Worm (Caenorhabditis elegans) whole organism, young adult: ENCODE measurements around the gene gbh-2.

Source experiments
- F57C9.4 ChIP-seq: sonication (generic microtip); optimal IDR thresholded peaks from 2 replicates; lab custom pipeline; 2017; ENCODE audit warnings: mild to moderate bottlenecking, missing genetic modification characterization, missing compliant biosample characterization
- ama-1 ChIP-seq, 3 experiments: fragments of 150-350 bp in 1 of 3; sonication (generic microtip) in 2 of 3; optimal IDR thresholded peaks; 2 replicates each; lab custom pipeline; 2014 to 2018; ENCODE audit warnings: missing biosample characterization in 2 of 3, missing genetic modification characterization in 2 of 3, missing genetic modification reagents in 2 of 3
- ceh-79 ChIP-seq: sonication (generic microtip); optimal IDR thresholded peaks from 2 replicates; lab custom pipeline; 2017; ENCODE audit warnings: mild to moderate bottlenecking, missing genetic modification characterization, missing compliant biosample characterization
- lin-35 ChIP-seq, 3 experiments: fragments of 150-350 bp in 2 of 3; sonication (generic microtip) in 1 of 3; optimal IDR thresholded peaks; 2 replicates each; lab custom pipeline; 2014 to 2018; ENCODE audit warnings: missing biosample characterization in 3 of 3, missing genetic modification characterization in 3 of 3, missing genetic modification reagents in 3 of 3
- pha-4 ChIP-seq: fragments of 150-350 bp; sonication (generic microtip); optimal IDR thresholded peaks from 2 replicates; lab custom pipeline; 2014; ENCODE audit warnings: missing biosample characterization, missing genetic modification reagents, missing genetic modification characterization
- repo-1 ChIP-seq: sonication (generic microtip); optimal IDR thresholded peaks from 2 replicates; lab custom pipeline; 2017; ENCODE audit warnings: mild to moderate bottlenecking, missing genetic modification characterization, missing compliant biosample characterization
- somi-1 ChIP-seq: fragments of 200-800 bp; sonication (Bioruptor generic); optimal IDR thresholded peaks from 2 replicates; lab custom pipeline; 2018; ENCODE audit warnings: mild to moderate bottlenecking, missing genetic modification characterization, missing compliant biosample characterization
- tlf-1 ChIP-seq: fragments of 200-800 bp; sonication (Bioruptor generic); optimal IDR thresholded peaks from 2 replicates; lab custom pipeline; 2018; ENCODE audit warnings: mild to moderate bottlenecking, missing genetic modification characterization, missing compliant biosample characterization

- TF ChIP-seq repo-1 = no peak
- no peak for TF ChIP-seq tlf-1 (GFP tag; lab: Kevin White, UChicago)
- TF ChIP-seq ceh-79 (tag; lab: Kevin White, UChicago) = no peak
- TF ChIP-seq pha-4 (tag; lab: Kevin White, UChicago) = no peak
- TF ChIP-seq F57C9.4 = no peak
- no peak for TF ChIP-seq ama-1 (optimal IDR thresholded peaks at IDR 0.05; lab: Kevin White, UChicago)
- no peak for TF ChIP-seq ama-1 (GFP tag; optimal IDR thresholded peaks at IDR 0.05; lab: Kevin White, UChicago)
- TF ChIP-seq somi-1 (GFP tag; lab: Kevin White, UChicago) = no peak
- no peak for TF ChIP-seq lin-35 (GFP tag; optimal IDR thresholded peaks at IDR 0.05; lab: Kevin White, UChicago)
Observed at ce11 chrII:8496184-8496583, 10.5 kb downstream of the gbh-2 start.
